Worm (Caenorhabditis elegans): Measurements from ENCODE around the gene F46B6.13.

DNA sequence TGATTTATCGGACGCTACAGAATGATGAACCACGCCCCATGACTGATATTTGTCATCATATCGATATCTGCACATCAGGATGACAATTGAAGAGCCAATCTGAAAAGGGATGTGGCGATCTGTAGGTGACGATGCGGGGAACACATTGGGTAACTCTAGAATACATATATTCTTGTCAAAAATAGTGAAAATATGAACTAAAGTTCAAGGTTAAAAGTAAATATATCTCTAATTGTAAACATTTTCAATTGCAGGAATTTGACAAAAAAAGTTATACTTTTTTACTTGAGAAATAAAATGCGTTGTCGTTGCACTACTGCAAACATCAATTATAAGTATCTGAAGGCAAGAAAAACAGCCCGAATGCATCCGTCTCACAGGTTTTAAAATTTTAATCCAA is 46.1 kb downstream of the F46B6.13 start, which contains the start of gene F58E6.6:
- TF ChIP-seq sea-1 (GFP tag; conservative IDR thresholded peaks at IDR 0.05) (no peak), ama-1 (optimal IDR thresholded peaks at IDR 0.05) (no peak), F13C5.2 (tag; optimal IDR thresholded peaks at IDR 0.05) (no peak), pes-1 (GFP tag; IDR thresholded peaks at IDR 0.05) (no peak), ets-7 (tag; optimal IDR thresholded peaks at IDR 0.05) (no peak), aly-1 (tag; optimal IDR thresholded peaks at IDR 0.05) (no peak), scrt-1 (GFP tag; IDR thresholded peaks at IDR 0.05) (no peak), flt-1 (GFP tag; IDR thresholded peaks at IDR 0.05) (no peak), tra-4 (tag; optimal IDR thresholded peaks at IDR 0.05) (no peak), hnd-1 (tag; optimal IDR thresholded peaks at IDR 0.05) (no peak)

Measured in whole organism, early embryonic.